Fruit fly (Drosophila melanogaster) whole organism, embryonic: ENCODE measurements around the gene Gcat.

ENCODE experiments used
- Abd-B ChIP-seq: fragments of 200-800 bp; sonication (Bioruptor generic); optimal IDR thresholded peaks from 2 replicates; lab custom pipeline; 2018; ENCODE audit warnings: missing biosample characterization, mild to moderate bottlenecking, missing genetic modification characterization, moderate library complexity
- B-H2 ChIP-seq: fragments of 200-800 bp; sonication (Bioruptor generic); optimal IDR thresholded peaks from 2 replicates; lab custom pipeline; 2018; ENCODE audit warnings: missing biosample characterization, mild to moderate bottlenecking, missing genetic modification characterization
- BtbVII ChIP-seq: fragments of 200-800 bp; sonication (Bioruptor generic); optimal IDR thresholded peaks from 3 replicates; lab custom pipeline; 2017; ENCODE audit warnings: missing biosample characterization, mild to moderate bottlenecking, missing genetic modification characterization
- CG10431 ChIP-seq: fragments of 200-800 bp; sonication (Bioruptor generic); optimal IDR thresholded peaks from 3 replicates; lab custom pipeline; 2018; ENCODE audit warnings: missing biosample characterization, mild to moderate bottlenecking, missing genetic modification characterization
- CG11560 ChIP-seq: fragments of 200-800 bp; sonication (Bioruptor generic); IDR thresholded peaks from 3 replicates; pipeline ENCODE4 v1.3.6; 2022; ENCODE audit warnings: missing biosample characterization, missing genetic modification characterization
- CG11695 ChIP-seq: fragments of 200-800 bp; sonication (Bioruptor generic); IDR thresholded peaks from 3 replicates; pipeline ENCODE4 v1.3.6; 2022; ENCODE audit warnings: missing biosample characterization, missing genetic modification characterization
- CG14050 ChIP-seq: fragments of 200-800 bp; sonication (Bioruptor generic); IDR thresholded peaks from 3 replicates; pipeline ENCODE4 v1.3.6; 2022; ENCODE audit warnings: missing biosample characterization, missing genetic modification characterization
- CG1529 ChIP-seq: fragments of 200-800 bp; sonication (Bioruptor generic); optimal IDR thresholded peaks from 3 replicates; lab custom pipeline; 2018; ENCODE audit warnings: missing biosample characterization, missing genetic modification characterization
- CG1647 ChIP-seq: fragments of 200-800 bp; sonication (Bioruptor generic); optimal IDR thresholded peaks from 3 replicates; lab custom pipeline; 2016; ENCODE audit warnings: missing biosample characterization, missing genetic modification characterization
- CG17328 ChIP-seq: fragments of 200-800 bp; sonication (Bioruptor generic); IDR thresholded peaks from 2 replicates; pipeline ENCODE4 v1.3.6; 2022; ENCODE audit warnings: missing biosample characterization, missing genetic modification characterization
- CG18619 ChIP-seq: fragments of 200-800 bp; sonication (Bioruptor generic); optimal IDR thresholded peaks from 3 replicates; lab custom pipeline; 2017; ENCODE audit warnings: missing biosample characterization, mild to moderate bottlenecking, missing genetic modification characterization
- CG2875 ChIP-seq: fragments of 200-800 bp; sonication (Bioruptor generic); optimal IDR thresholded peaks from 2 replicates; lab custom pipeline; 2017; ENCODE audit warnings: missing biosample characterization, mild to moderate bottlenecking, missing genetic modification characterization, missing genetic modification reagents
- CG31441 ChIP-seq: fragments of 200-800 bp; sonication (Bioruptor generic); IDR thresholded peaks from 2 replicates; pipeline ENCODE4 v1.3.6; 2022; ENCODE audit warnings: missing biosample characterization, missing genetic modification characterization
- CG32767 ChIP-seq: fragments of 200-800 bp; sonication (Bioruptor generic); IDR thresholded peaks from 2 replicates; pipeline ENCODE4 v1.3.6; 2022; ENCODE audit warnings: missing biosample characterization, missing genetic modification characterization
- CG3281 ChIP-seq: fragments of 200-800 bp; sonication (Bioruptor generic); optimal IDR thresholded peaks from 3 replicates; lab custom pipeline; 2017; ENCODE audit warnings: missing biosample characterization, mild to moderate bottlenecking, missing genetic modification characterization
- CG5245 ChIP-seq: fragments of 200-800 bp; sonication (Bioruptor generic); optimal IDR thresholded peaks from 3 replicates; lab custom pipeline; 2016; ENCODE audit warnings: missing biosample characterization, missing genetic modification characterization
- CG6791 ChIP-seq: fragments of 200-800 bp; sonication (Bioruptor generic); IDR thresholded peaks from 3 replicates; pipeline ENCODE4 v1.3.6; 2022; ENCODE audit warnings: missing biosample characterization, missing genetic modification characterization; ENCODE audit not compliant: partially characterized antibody
- CG7372 ChIP-seq: fragments of 200-800 bp; sonication (Bioruptor generic); IDR thresholded peaks from 2 replicates; pipeline ENCODE4 v1.3.6; 2022; ENCODE audit warnings: missing biosample characterization, missing genetic modification characterization
- CG8765 ChIP-seq: fragments of 200-800 bp; sonication (Bioruptor generic); IDR thresholded peaks from 2 replicates; pipeline ENCODE4 v1.3.6; 2022; ENCODE audit warnings: missing biosample characterization, missing genetic modification characterization
- CG9437 ChIP-seq: fragments of 200-800 bp; sonication (Bioruptor generic); optimal IDR thresholded peaks from 2 replicates; lab custom pipeline; 2018; ENCODE audit warnings: missing biosample characterization, mild to moderate bottlenecking, missing genetic modification characterization
- CG9876 ChIP-seq: fragments of 200-800 bp; sonication (Bioruptor generic); optimal IDR thresholded peaks from 2 replicates; lab custom pipeline; 2016; ENCODE audit warnings: missing biosample characterization, missing genetic modification characterization
- Dad ChIP-seq: fragments of 200-800 bp; sonication (Bioruptor generic); optimal IDR thresholded peaks from 3 replicates; lab custom pipeline; 2016; ENCODE audit warnings: missing biosample characterization, missing genetic modification characterization
- Dip3 ChIP-seq: fragments of 200-800 bp; sonication (Bioruptor generic); optimal IDR thresholded peaks from 3 replicates; lab custom pipeline; 2016; ENCODE audit warnings: missing biosample characterization, missing genetic modification characterization
- Ets97D ChIP-seq: fragments of 200-800 bp; sonication (Bioruptor generic); optimal IDR thresholded peaks from 3 replicates; lab custom pipeline; 2016; ENCODE audit warnings: missing biosample characterization, missing genetic modification characterization
- Fer1 ChIP-seq: fragments of 200-800 bp; sonication (Bioruptor generic); optimal IDR thresholded peaks from 2 replicates; lab custom pipeline; 2017; ENCODE audit warnings: missing biosample characterization, mild to moderate bottlenecking, missing genetic modification characterization
- HLHmδ ChIP-seq: fragments of 200-800 bp; sonication (Bioruptor generic); optimal IDR thresholded peaks from 2 replicates; lab custom pipeline; 2018; ENCODE audit warnings: missing biosample characterization, mild to moderate bottlenecking, missing genetic modification characterization, moderate library complexity
- Hmx ChIP-seq: fragments of 200-800 bp; sonication (Bioruptor generic); optimal IDR thresholded peaks from 2 replicates; lab custom pipeline; 2016; ENCODE audit warnings: missing biosample characterization, missing genetic modification characterization
- Mad ChIP-seq: fragments of 200-800 bp; sonication (Bioruptor generic); optimal IDR thresholded peaks from 2 replicates; lab custom pipeline; 2016; ENCODE audit warnings: missing biosample characterization, missing genetic modification characterization
- Nf-YB ChIP-seq: fragments of 200-800 bp; sonication (Bioruptor generic); optimal IDR thresholded peaks from 3 replicates; lab custom pipeline; 2019; ENCODE audit warnings: missing biosample characterization, mild to moderate bottlenecking, missing genetic modification characterization, moderate library complexity
- Sry-β ChIP-seq: fragments of 200-800 bp; sonication (Bioruptor generic); optimal IDR thresholded peaks from 2 replicates; lab custom pipeline; 2018; ENCODE audit warnings: missing biosample characterization, mild to moderate bottlenecking, missing genetic modification characterization, moderate library complexity
- Xrp1 ChIP-seq: fragments of 200-800 bp; sonication (Bioruptor generic); IDR thresholded peaks from 2 replicates; pipeline ENCODE4 v1.3.6; 2022; ENCODE audit warnings: missing biosample characterization, missing genetic modification characterization
- ara ChIP-seq: fragments of 200-800 bp; sonication (Bioruptor generic); IDR thresholded peaks from 2 replicates; pipeline ENCODE4 v1.3.6; 2022; ENCODE audit warnings: missing biosample characterization, missing genetic modification characterization
- az2 ChIP-seq: fragments of 200-800 bp; sonication (Bioruptor generic); optimal IDR thresholded peaks from 3 replicates; lab custom pipeline; 2016; ENCODE audit warnings: missing biosample characterization, missing genetic modification characterization
- cato ChIP-seq: fragments of 200-800 bp; sonication (Bioruptor generic); optimal IDR thresholded peaks from 2 replicates; lab custom pipeline; 2016; ENCODE audit warnings: missing biosample characterization, missing genetic modification characterization, borderline replicate concordance
- chn ChIP-seq: fragments of 200-800 bp; sonication (Bioruptor generic); optimal IDR thresholded peaks from 2 replicates; lab custom pipeline; 2016; ENCODE audit warnings: missing biosample characterization, missing genetic modification characterization
- da ChIP-seq: fragments of 200-800 bp; sonication (Bioruptor generic); optimal IDR thresholded peaks from 2 replicates; lab custom pipeline; 2016; ENCODE audit warnings: missing biosample characterization, missing genetic modification characterization
- dan ChIP-seq: fragments of 200-800 bp; sonication (Bioruptor generic); IDR thresholded peaks from 2 replicates; pipeline ENCODE4 v1.3.6; 2022; ENCODE audit warnings: missing biosample characterization, missing genetic modification characterization
- dmrt99B ChIP-seq: fragments of 200-800 bp; sonication (Bioruptor generic); optimal IDR thresholded peaks from 2 replicates; lab custom pipeline; 2018; ENCODE audit warnings: missing biosample characterization, mild to moderate bottlenecking, missing genetic modification characterization, moderate library complexity
- exex ChIP-seq: fragments of 200-800 bp; sonication (Bioruptor generic); optimal IDR thresholded peaks from 4 replicates; lab custom pipeline; 2018; ENCODE audit warnings: missing biosample characterization, mild to moderate bottlenecking, missing genetic modification characterization, moderate library complexity
- hbn ChIP-seq: fragments of 200-800 bp; sonication (Bioruptor generic); IDR thresholded peaks from 2 replicates; pipeline ENCODE4 v1.3.6; 2022; ENCODE audit warnings: missing biosample characterization, missing genetic modification characterization; ENCODE audit not compliant: partially characterized antibody
- peb ChIP-seq: fragments of 200-800 bp; sonication (Bioruptor generic); IDR thresholded peaks from 2 replicates; pipeline ENCODE4 v1.3.6; 2022; ENCODE audit warnings: missing biosample characterization, missing genetic modification characterization
- seq ChIP-seq: fragments of 200-800 bp; sonication (Bioruptor generic); IDR thresholded peaks from 2 replicates; pipeline ENCODE4 v1.3.6; 2022; ENCODE audit warnings: missing biosample characterization, missing genetic modification characterization
- sob ChIP-seq: fragments of 200-800 bp; sonication (Bioruptor generic); IDR thresholded peaks from 2 replicates; pipeline ENCODE4 v1.3.6; 2022; ENCODE audit warnings: missing biosample characterization, missing genetic modification characterization
- ssp ChIP-seq: fragments of 200-800 bp; sonication (Bioruptor generic); IDR thresholded peaks from 2 replicates; pipeline ENCODE4 v1.3.6; 2022; ENCODE audit warnings: missing biosample characterization, missing genetic modification characterization
- sug ChIP-seq: fragments of 200-800 bp; optimal IDR thresholded peaks from 2 replicates; lab custom pipeline; 2019; ENCODE audit warnings: missing biosample characterization, mild to moderate bottlenecking, missing genetic modification characterization, moderate library complexity
- tll ChIP-seq, 2 experiments: fragments of 200-800 bp in 1 of 2; fragments of >200 bp in 1 of 2; sonication (Bioruptor generic) in 1 of 2; optimal IDR thresholded peaks; 2 replicates each; lab custom pipeline; 2017 to 2019; ENCODE audit warnings: missing biosample characterization in 2 of 2, missing genetic modification characterization in 2 of 2, mild to moderate bottlenecking in 1 of 2, moderate library complexity in 1 of 2
- tna ChIP-seq: fragments of 200-800 bp; sonication (Bioruptor generic); IDR thresholded peaks from 2 replicates; pipeline ENCODE4 v1.3.6; 2022; ENCODE audit warnings: missing biosample characterization, missing genetic modification characterization; ENCODE audit not compliant: partially characterized antibody
- tx ChIP-seq: fragments of 200-800 bp; sonication (Bioruptor generic); optimal IDR thresholded peaks from 2 replicates; lab custom pipeline; 2016; ENCODE audit warnings: missing biosample characterization, missing genetic modification characterization
- zfh2 ChIP-seq: fragments of 200-800 bp; sonication (Bioruptor generic); optimal IDR thresholded peaks from 2 replicates; lab custom pipeline; 2016; ENCODE audit warnings: missing biosample characterization, missing genetic modification characterization

Gene Gcat

DNA sequence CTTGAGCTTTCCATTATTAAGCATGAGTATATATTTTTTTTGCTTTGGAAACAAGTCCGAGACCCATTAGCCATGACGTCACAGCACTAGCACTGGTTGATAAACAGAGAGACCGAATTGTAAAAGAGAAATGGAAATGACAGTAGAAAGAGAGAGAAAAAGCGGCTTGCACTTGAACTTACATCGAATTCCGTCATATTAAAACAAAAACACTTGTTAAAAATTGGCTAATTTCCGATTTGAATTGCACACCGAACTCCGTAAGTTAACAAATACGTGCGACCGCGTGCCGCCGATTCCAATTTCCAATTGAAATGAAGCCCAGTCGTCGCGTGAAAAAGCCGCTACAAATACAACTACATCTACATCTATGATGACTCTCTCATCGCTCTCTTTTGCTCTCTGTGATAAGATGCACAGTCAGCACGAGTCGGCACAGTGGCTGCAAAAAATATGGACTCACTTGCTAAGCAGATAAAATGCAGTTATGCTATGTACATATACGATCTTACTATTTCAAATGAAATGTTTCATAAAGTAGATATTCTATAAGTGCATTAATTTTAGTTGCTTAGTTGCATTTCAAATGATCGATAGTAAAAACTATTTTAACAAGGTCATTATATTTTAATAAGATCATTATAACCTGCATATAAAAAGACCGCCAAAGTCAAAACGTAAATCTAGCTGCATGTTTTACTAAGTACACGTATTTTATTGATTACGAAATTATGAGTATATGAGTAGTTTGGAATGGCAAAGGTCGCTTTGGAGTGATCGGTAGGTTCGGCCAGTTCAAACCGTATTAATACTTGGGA is 19.2 kb upstream of the Gcat start (continued):
- TF ChIP-seq CG18619 (GFP tag; lab: Kevin White, UChicago) = peak; percentile 19
- no peak for TF ChIP-seq cato
- TF ChIP-seq Abd-B (GFP tag; lab: Kevin White, UChicago) = no peak
- TF ChIP-seq CG9876 (GFP tag; lab: Kevin White, UChicago) = no peak
- peak; percentile 63 for TF ChIP-seq sob (GFP tag; lab: Robert Waterston, UW)
- TF ChIP-seq CG8765 (GFP tag; lab: Robert Waterston, UW) = no peak
- TF ChIP-seq Mad = no peak
- TF ChIP-seq seq = no peak
- TF ChIP-seq CG5245 = no peak
- TF ChIP-seq Nf-YB (GFP tag; lab: Kevin White, UChicago) = no peak
- TF ChIP-seq BtbVII (GFP tag; lab: Kevin White, UChicago) = peak; percentile 86
- TF ChIP-seq tna (GFP tag; lab: Robert Waterston, UW) = peak; percentile 13; the same call in 1 of the 2 replicates
- no peak for TF ChIP-seq CG11560 (tag; lab: Robert Waterston, UW)
- peak; percentile 13 for TF ChIP-seq CG9437 (GFP tag; lab: Kevin White, UChicago)
- 0 out of 2 replicates have a peak, but pooled peaks have one; percentile 32 for TF ChIP-seq CG32767 (GFP tag; lab: Robert Waterston, UW)
- peak; percentile 53; the same call in 1 of the 3 replicates for TF ChIP-seq CG11695 (GFP tag; lab: Robert Waterston, UW)
- TF ChIP-seq B-H2 (GFP tag; lab: Kevin White, UChicago) = no peak
- peak; percentile 9 for TF ChIP-seq az2
- TF ChIP-seq HLHmδ (GFP tag; lab: Kevin White, UChicago) = peak; percentile 62
- no peak for TF ChIP-seq chn (GFP tag; lab: Kevin White, UChicago)
- TF ChIP-seq ssp = no peak
- no peak for TF ChIP-seq Ets97D (GFP tag; lab: Kevin White, UChicago)
- no peak for TF ChIP-seq tll (GFP tag; optimal IDR thresholded peaks at IDR 0.05; lab: Kevin White, UChicago)
- no peak for TF ChIP-seq ara (GFP tag; lab: Robert Waterston, UW)
- TF ChIP-seq CG6791 = no peak
- TF ChIP-seq CG10431 = no peak
- no peak for TF ChIP-seq dmrt99B (tag; lab: Kevin White, UChicago)
- no peak for TF ChIP-seq CG14050 (GFP tag; lab: Robert Waterston, UW)
- TF ChIP-seq dan (GFP tag; lab: Robert Waterston, UW) = no peak
- 0 out of 2 replicates have a peak, but pooled peaks have one; percentile 28 for TF ChIP-seq CG7372 (GFP tag; lab: Robert Waterston, UW)
- TF ChIP-seq da (GFP tag; lab: Kevin White, UChicago) = no peak
- TF ChIP-seq Hmx (GFP tag; lab: Kevin White, UChicago) = no peak
- TF ChIP-seq sug = peak; percentile 51
- peak; percentile 13 for TF ChIP-seq zfh2 (GFP tag; lab: Kevin White, UChicago)
- peak; percentile 10 for TF ChIP-seq tx (GFP tag; lab: Kevin White, UChicago)
- no peak for TF ChIP-seq Dad (GFP tag; lab: Kevin White, UChicago)
- TF ChIP-seq exex (tag; lab: Kevin White, UChicago) = peak; percentile 91
- TF ChIP-seq CG1647 (GFP tag; lab: Kevin White, UChicago) = no peak
- TF ChIP-seq Dip3 (GFP tag; lab: Kevin White, UChicago) = no peak
- TF ChIP-seq CG3281 = no peak
- no peak for TF ChIP-seq peb (GFP tag; lab: Robert Waterston, UW)
- no peak for TF ChIP-seq Fer1
- TF ChIP-seq CG31441 = 0 out of 2 replicates have a peak, but pooled peaks have one; percentile 12
- TF ChIP-seq Xrp1 = peak; percentile 64
- TF ChIP-seq CG17328 (GFP tag; lab: Robert Waterston, UW) = peak; percentile 30; the same call in 1 of the 2 replicates
- no peak for TF ChIP-seq CG1529 (GFP tag; lab: Kevin White, UChicago)
- TF ChIP-seq hbn (GFP tag; lab: Robert Waterston, UW) = no peak
- TF ChIP-seq Sry-β (GFP tag; lab: Kevin White, UChicago) = no peak
- TF ChIP-seq CG2875 (GFP tag; lab: Kevin White, UChicago) = no peak
